Worm (Caenorhabditis elegans): ENCODE results near the gene Y61A9LA.12.
A peak's percentile ranks its signal among the peaks of the same experiment; 100 is the strongest.

DNA sequence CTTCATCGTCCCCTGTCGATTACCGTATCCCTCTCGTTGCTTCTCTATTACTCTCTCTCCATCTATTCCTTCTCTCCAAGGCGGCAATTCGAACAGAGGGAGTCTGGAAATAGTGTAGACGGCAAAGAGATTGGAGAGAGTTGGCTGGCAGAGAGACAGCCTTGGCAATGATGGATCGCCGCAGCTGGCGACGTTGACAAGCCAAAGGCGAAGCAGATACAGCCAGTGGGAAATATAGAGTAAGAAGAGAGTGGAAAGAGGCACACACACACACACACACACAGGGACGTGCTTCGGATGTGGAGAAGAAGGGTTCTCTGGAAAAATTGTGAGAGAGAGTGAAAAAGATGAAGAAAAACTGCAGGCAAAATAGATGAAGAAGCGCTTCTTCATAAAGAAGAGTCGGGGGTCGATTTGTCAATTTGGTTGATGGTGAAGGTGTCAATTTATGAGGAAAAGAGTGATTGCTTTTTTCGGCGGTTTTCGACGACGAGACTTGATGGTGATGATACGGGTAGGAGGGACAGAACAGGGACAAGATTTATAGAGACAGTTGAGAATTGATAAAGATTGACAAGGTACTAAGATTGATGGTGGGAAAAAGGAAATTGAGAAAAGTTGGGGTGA lies 45.7 kb upstream of the Y61A9LA.12 start:
- TF ChIP-seq scrt-1 (GFP tag; IDR thresholded peaks at IDR 0.05) (no peak), tbx-37 (GFP tag; conservative IDR thresholded peaks at IDR 0.05) (no peak), aly-1 (tag; optimal IDR thresholded peaks at IDR 0.05) (no peak), F13C5.2 (tag; optimal IDR thresholded peaks at IDR 0.05) (peak; percentile 8), ama-1 (optimal IDR thresholded peaks at IDR 0.05) (no peak), tbx-11 (GFP tag; IDR thresholded peaks at IDR 0.05) (no peak)

All from whole organism, early embryonic.